Worm (Caenorhabditis elegans): ENCODE data around the gene F40F8.4.

The F40F8.4 gene

DNA sequence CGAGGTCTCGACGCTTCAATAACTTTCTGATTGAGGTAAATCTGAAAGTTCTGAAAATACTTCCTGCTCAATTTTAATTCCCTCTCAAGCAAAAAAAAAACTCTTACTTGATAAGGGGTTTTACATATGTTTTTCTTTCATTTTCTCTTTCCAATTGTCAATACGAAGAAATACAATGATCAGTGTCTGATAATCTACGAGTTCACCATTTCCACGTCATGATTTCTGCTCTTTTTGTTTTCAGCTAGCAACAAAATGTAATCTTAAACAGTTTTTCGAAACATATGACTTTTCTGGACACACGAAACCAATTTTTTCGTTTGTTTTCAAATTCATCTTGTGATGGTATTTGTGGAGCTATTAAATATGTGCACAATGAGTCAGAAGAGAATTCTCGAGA, 16.1 kb upstream of the F40F8.4 start:
- TF ChIP-seq zfh-2 (GFP tag; conservative IDR thresholded peaks at IDR 0.05) (no peak), Y53G8AR.9 (GFP tag; conservative IDR thresholded peaks at IDR 0.05) (no peak), F33H1.4 (GFP tag; IDR thresholded peaks at IDR 0.05) (no peak), sea-2 (GFP tag; IDR thresholded peaks at IDR 0.05) (no peak), lsl-1 (GFP tag; optimal IDR thresholded peaks at IDR 0.05) (no peak), hlh-12 (tag; optimal IDR thresholded peaks at IDR 0.05) (no peak), gei-17 (GFP tag; optimal IDR thresholded peaks at IDR 0.05) (no peak), F52B5.7 (tag; optimal IDR thresholded peaks at IDR 0.05) (no peak), nfya-2 (GFP tag; IDR thresholded peaks at IDR 0.05) (no peak), cebp-1 (GFP tag; IDR thresholded peaks at IDR 0.05) (no peak), cebp-1 (tag; optimal IDR thresholded peaks at IDR 0.05) (no peak), dox-1 (GFP tag; IDR thresholded peaks at IDR 0.05) (no peak), athp-1 (tag; optimal IDR thresholded peaks at IDR 0.05) (no peak), efl-1 (GFP tag; optimal IDR thresholded peaks at IDR 0.05) (no peak)

DNA sequence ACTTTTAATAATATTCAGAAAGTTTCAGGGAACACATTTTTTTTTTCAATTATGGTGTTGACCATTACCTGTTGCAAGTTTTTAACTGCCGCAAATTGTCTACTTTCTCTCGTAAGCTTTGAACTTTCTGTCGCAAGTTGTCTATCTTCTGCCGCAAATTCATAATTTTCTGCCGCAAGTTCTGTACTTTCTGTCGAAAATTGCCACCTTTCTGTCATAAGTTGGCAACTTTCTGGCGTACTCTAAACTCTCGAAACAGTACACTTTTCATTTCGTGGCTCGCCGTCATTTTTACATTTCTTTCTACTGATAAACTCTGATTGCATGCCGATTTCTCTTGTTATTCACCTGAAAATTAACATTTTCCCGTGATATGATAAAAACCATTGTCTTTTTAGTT, 15.4 kb upstream of the F40F8.4 start:
- no peak for TF ChIP-seq lin-54 (GFP tag; optimal IDR thresholded peaks at IDR 0.05)
- no peak for TF ChIP-seq K11D2.4 (GFP tag; IDR thresholded peaks at IDR 0.05)
- no peak for TF ChIP-seq F37B4.10 (GFP tag; IDR thresholded peaks at IDR 0.05)
- no peak for TF ChIP-seq cebp-1 (GFP tag; IDR thresholded peaks at IDR 0.05)
- no peak for TF ChIP-seq cebp-1 (tag; optimal IDR thresholded peaks at IDR 0.05)
- TF ChIP-seq dpff-1 (tag; optimal IDR thresholded peaks at IDR 0.05) = no peak
- TF ChIP-seq ztf-18 (tag; optimal IDR thresholded peaks at IDR 0.05) = no peak
- no peak for TF ChIP-seq hlh-12 (tag; optimal IDR thresholded peaks at IDR 0.05)
- no peak for TF ChIP-seq zim-3 (tag; optimal IDR thresholded peaks at IDR 0.05)
- TF ChIP-seq F52B5.7 (tag; optimal IDR thresholded peaks at IDR 0.05) = no peak
- TF ChIP-seq ztf-22 (GFP tag; optimal IDR thresholded peaks at IDR 0.05) = no peak
- no peak for TF ChIP-seq ceh-79 (tag; optimal IDR thresholded peaks at IDR 0.05)
- TF ChIP-seq sptf-2 (GFP tag; optimal IDR thresholded peaks at IDR 0.05) = no peak
- no peak for TF ChIP-seq hmg-20 (GFP tag; IDR thresholded peaks at IDR 0.05)
- TF ChIP-seq repo-1 (tag; optimal IDR thresholded peaks at IDR 0.05) = no peak
- no peak for TF ChIP-seq him-1 (tag; optimal IDR thresholded peaks at IDR 0.05)
- no peak for TF ChIP-seq F49E8.2 (tag; optimal IDR thresholded peaks at IDR 0.05; ENCODE audit: insufficient read depth)

DNA sequence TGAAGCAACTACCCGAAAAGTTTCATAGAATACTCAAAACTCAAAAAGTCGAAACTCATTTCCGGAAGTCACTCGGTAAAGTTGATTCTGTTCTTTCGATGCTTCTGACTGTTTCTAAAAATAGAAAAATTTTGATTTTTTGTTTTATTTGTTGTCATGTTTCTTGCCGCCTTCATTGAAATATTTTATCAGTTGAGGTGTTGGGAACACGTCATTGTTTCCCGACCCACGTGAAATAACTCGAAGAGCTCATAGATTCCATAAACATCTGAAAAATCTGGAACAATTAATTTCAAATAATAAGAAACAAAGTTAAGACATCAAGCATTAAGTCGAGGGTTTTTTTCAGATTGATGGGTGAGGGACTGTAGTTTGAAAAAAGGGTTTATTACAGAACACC, 14.9 kb upstream of the F40F8.4 start:
- TF ChIP-seq lin-54 (GFP tag; optimal IDR thresholded peaks at IDR 0.05) = no peak
- no peak for TF ChIP-seq F23B12.7 (tag; optimal IDR thresholded peaks at IDR 0.05; ENCODE audit: insufficient read depth)
- TF ChIP-seq Y53G8AR.9 (GFP tag; conservative IDR thresholded peaks at IDR 0.05) = no peak; the same call in 1 of the 2 replicates
- no peak for TF ChIP-seq sptf-2 (GFP tag; optimal IDR thresholded peaks at IDR 0.05)
- TF ChIP-seq let-526 (GFP tag; IDR thresholded peaks at IDR 0.05) = no peak
- TF ChIP-seq snpc-1.1 (tag; optimal IDR thresholded peaks at IDR 0.05; ENCODE audit: insufficient read depth) = no peak
- TF ChIP-seq hlh-26 (GFP tag; conservative IDR thresholded peaks at IDR 0.05) = no peak
- TF ChIP-seq aptf-3 (GFP tag; IDR thresholded peaks at IDR 0.05) = no peak
- no peak for TF ChIP-seq chd-7 (tag; optimal IDR thresholded peaks at IDR 0.05)
- no peak for TF ChIP-seq lin-40 (tag; optimal IDR thresholded peaks at IDR 0.05)
- no peak for TF ChIP-seq repo-1 (tag; optimal IDR thresholded peaks at IDR 0.05)
- TF ChIP-seq athp-1 (tag; optimal IDR thresholded peaks at IDR 0.05) = no peak
- no peak for TF ChIP-seq C06A6.2 (GFP tag; conservative IDR thresholded peaks at IDR 0.05)
- no peak for TF ChIP-seq ceh-58 (GFP tag; IDR thresholded peaks at IDR 0.05)
- TF ChIP-seq ztf-6 (GFP tag; IDR thresholded peaks at IDR 0.05) = no peak
